Fruit fly (Drosophila melanogaster) whole organism, embryonic: ENCODE measurements around the gene TMEM216.
A peak's percentile ranks its signal among the peaks of the same experiment; 100 is the strongest.

Experiments used
- CG10959 ChIP-seq: fragments of 200-800 bp; sonication (Bioruptor generic); IDR thresholded peaks from 2 replicates; pipeline ENCODE4 v1.3.6; 2022; ENCODE audit warnings: missing biosample characterization, missing genetic modification characterization
- CG10979 ChIP-seq: fragments of 200-800 bp; sonication (Bioruptor generic); optimal IDR thresholded peaks from 2 replicates; lab custom pipeline; 2018; ENCODE audit warnings: missing biosample characterization, mild to moderate bottlenecking, missing genetic modification characterization, moderate library complexity
- CG1233 ChIP-seq: fragments of 200-800 bp; sonication (Bioruptor generic); optimal IDR thresholded peaks from 4 replicates; lab custom pipeline; 2018; ENCODE audit warnings: missing biosample characterization, mild to moderate bottlenecking, missing genetic modification characterization
- CG12942 ChIP-seq: fragments of 200-800 bp; sonication (Bioruptor generic); optimal IDR thresholded peaks from 3 replicates; lab custom pipeline; 2016; ENCODE audit warnings: missing biosample characterization, missing genetic modification characterization
- CG13123 ChIP-seq: fragments of 200-800 bp; sonication (Bioruptor generic); optimal IDR thresholded peaks from 2 replicates; lab custom pipeline; 2016; ENCODE audit warnings: missing biosample characterization, missing genetic modification characterization
- CG13424 ChIP-seq: fragments of 200-800 bp; sonication (Bioruptor generic); optimal IDR thresholded peaks from 2 replicates; lab custom pipeline; 2019; ENCODE audit warnings: missing biosample characterization, mild to moderate bottlenecking, missing genetic modification characterization, moderate library complexity
- CG15479 ChIP-seq: fragments of 200-800 bp; sonication (Bioruptor generic); optimal IDR thresholded peaks from 3 replicates; lab custom pipeline; 2019; ENCODE audit warnings: missing biosample characterization, mild to moderate bottlenecking, missing genetic modification characterization, moderate library complexity
- CG2712 ChIP-seq: fragments of 200-800 bp; optimal IDR thresholded peaks from 3 replicates; lab custom pipeline; 2019; ENCODE audit warnings: missing biosample characterization, mild to moderate bottlenecking, missing genetic modification characterization, moderate library complexity
- CG4707 ChIP-seq: fragments of 200-800 bp; sonication (Bioruptor generic); optimal IDR thresholded peaks from 2 replicates; lab custom pipeline; 2018; ENCODE audit warnings: missing biosample characterization, mild to moderate bottlenecking, missing genetic modification characterization, moderate library complexity
- CG6254 ChIP-seq: fragments of 200-800 bp; sonication (Bioruptor generic); optimal IDR thresholded peaks from 3 replicates; lab custom pipeline; 2017; ENCODE audit warnings: mild to moderate bottlenecking, missing biosample characterization, missing genetic modification reagents, missing genetic modification characterization
- CG6654 ChIP-seq: fragments of 200-800 bp; sonication (Bioruptor generic); optimal IDR thresholded peaks from 2 replicates; lab custom pipeline; 2017; ENCODE audit warnings: missing biosample characterization, mild to moderate bottlenecking, missing genetic modification characterization
- CG6791 ChIP-seq: fragments of 200-800 bp; sonication (Bioruptor generic); IDR thresholded peaks from 3 replicates; pipeline ENCODE4 v1.3.6; 2022; ENCODE audit warnings: missing biosample characterization, missing genetic modification characterization; ENCODE audit not compliant: partially characterized antibody
- CG6813 ChIP-seq: fragments of 200-800 bp; sonication (Bioruptor generic); optimal IDR thresholded peaks from 2 replicates; lab custom pipeline; 2017; ENCODE audit warnings: missing biosample characterization, missing genetic modification characterization, mild to moderate bottlenecking, moderate library complexity, missing genetic modification reagents
- CG9817 ChIP-seq: fragments of 200-800 bp; sonication (Bioruptor generic); optimal IDR thresholded peaks from 2 replicates; lab custom pipeline; 2018; ENCODE audit warnings: missing biosample characterization, mild to moderate bottlenecking, missing genetic modification characterization, moderate library complexity
- CG9932 ChIP-seq: fragments of 200-800 bp; sonication (Bioruptor generic); IDR thresholded peaks from 2 replicates; pipeline ENCODE4 v1.3.6; 2022; ENCODE audit warnings: missing biosample characterization, missing genetic modification characterization
- Deaf1 ChIP-seq: fragments of 200-800 bp; optimal IDR thresholded peaks from 3 replicates; lab custom pipeline; 2019; ENCODE audit warnings: missing biosample characterization, mild to moderate bottlenecking, missing genetic modification characterization, moderate library complexity
- Dip2 ChIP-seq: fragments of 200-800 bp; sonication (Bioruptor generic); IDR thresholded peaks from 2 replicates; pipeline ENCODE4 v1.3.6; 2022; ENCODE audit warnings: missing biosample characterization, missing genetic modification characterization
- GATAe ChIP-seq: fragments of 200-800 bp; sonication (Bioruptor generic); conservative IDR thresholded peaks from 2 replicates; pipeline ENCODE4 v1.3.6; 2022; ENCODE audit warnings: missing biosample characterization, missing genetic modification characterization
- HLH54F ChIP-seq: fragments of 200-800 bp; sonication (Bioruptor generic); optimal IDR thresholded peaks from 3 replicates; lab custom pipeline; 2016; ENCODE audit warnings: missing biosample characterization, missing genetic modification characterization
- Lim3 ChIP-seq: fragments of 200-800 bp; sonication (Bioruptor generic); IDR thresholded peaks from 2 replicates; pipeline ENCODE4 v1.3.6; 2022; ENCODE audit warnings: missing biosample characterization, missing genetic modification characterization
- MTF-1 ChIP-seq: fragments of 200-800 bp; sonication (Bioruptor generic); optimal IDR thresholded peaks from 2 replicates; lab custom pipeline; 2018; ENCODE audit warnings: missing biosample characterization, mild to moderate bottlenecking, missing genetic modification characterization, borderline replicate concordance
- Max ChIP-seq: fragments of 200-800 bp; sonication (Bioruptor generic); optimal IDR thresholded peaks from 2 replicates; lab custom pipeline; 2016; ENCODE audit warnings: missing biosample characterization, mild to moderate bottlenecking, missing genetic modification characterization
- NFAT ChIP-seq: fragments of 200-800 bp; sonication (Bioruptor generic); IDR thresholded peaks from 2 replicates; pipeline ENCODE4 v1.3.6; 2022; ENCODE audit warnings: missing biosample characterization, missing genetic modification characterization
- Oaz ChIP-seq: fragments of 200-800 bp; sonication (Bioruptor generic); IDR thresholded peaks from 2 replicates; pipeline ENCODE4 v1.3.6; 2022; ENCODE audit warnings: missing biosample characterization, missing genetic modification characterization
- Side ChIP-seq: fragments of 200-800 bp; sonication (Bioruptor generic); optimal IDR thresholded peaks from 2 replicates; lab custom pipeline; 2016; ENCODE audit warnings: missing biosample characterization, missing genetic modification characterization
- Stat92E ChIP-seq, 3 experiments: fragments of >200 bp in 2 of 3; fragments of 200-800 bp in 1 of 3; sonication (Bioruptor generic) in 1 of 3; optimal IDR thresholded peaks; 2 replicates each; lab custom pipeline; 2017 to 2019; ENCODE audit warnings: missing biosample characterization in 3 of 3, missing genetic modification characterization in 3 of 3, mild to moderate bottlenecking in 1 of 3, moderate library complexity in 1 of 3
- Trl ChIP-seq, 3 experiments: fragments of >200 bp in 2 of 3; fragments of 200-800 bp in 1 of 3; sonication (Bioruptor generic) in 1 of 3; optimal IDR thresholded peaks; 2 replicates in 1 of 3; 3 replicates in 2 of 3; lab custom pipeline; 2016 to 2017; ENCODE audit warnings: missing biosample characterization in 1 of 3, missing genetic modification characterization in 1 of 3
- ap ChIP-seq: fragments of 200-800 bp; sonication (Bioruptor generic); IDR thresholded peaks from 2 replicates; pipeline ENCODE4 v1.3.6; 2022; ENCODE audit warnings: missing biosample characterization, missing genetic modification characterization
- cas ChIP-seq: fragments of 200-800 bp; sonication (Bioruptor generic); IDR thresholded peaks from 2 replicates; pipeline ENCODE4 v1.3.6; 2022; ENCODE audit warnings: missing biosample characterization, missing genetic modification characterization
- cato ChIP-seq: fragments of 200-800 bp; sonication (Bioruptor generic); optimal IDR thresholded peaks from 2 replicates; lab custom pipeline; 2016; ENCODE audit warnings: missing biosample characterization, missing genetic modification characterization, borderline replicate concordance
- dmrt11E ChIP-seq: fragments of 200-800 bp; sonication (Bioruptor generic); optimal IDR thresholded peaks from 3 replicates; lab custom pipeline; 2018; ENCODE audit warnings: missing biosample characterization, mild to moderate bottlenecking, missing genetic modification characterization, moderate library complexity
- fd64A ChIP-seq: fragments of 200-800 bp; sonication (Bioruptor generic); optimal IDR thresholded peaks from 3 replicates; lab custom pipeline; 2018; ENCODE audit warnings: missing biosample characterization, mild to moderate bottlenecking, missing genetic modification characterization
- fd96Cb ChIP-seq: fragments of 200-800 bp; sonication (Bioruptor generic); optimal IDR thresholded peaks from 2 replicates; lab custom pipeline; 2018; ENCODE audit warnings: missing biosample characterization, mild to moderate bottlenecking, missing genetic modification characterization, moderate library complexity
- fru ChIP-seq: fragments of >200 bp; optimal IDR thresholded peaks from 2 replicates; lab custom pipeline; 2017
- gce ChIP-seq: fragments of 200-800 bp; sonication (Bioruptor generic); IDR thresholded peaks from 3 replicates; pipeline ENCODE4 v1.3.6; 2022; ENCODE audit warnings: missing biosample characterization, missing genetic modification characterization
- gcm2 ChIP-seq: fragments of 200-800 bp; sonication (Bioruptor generic); optimal IDR thresholded peaks from 2 replicates; lab custom pipeline; 2016; ENCODE audit warnings: missing biosample characterization, missing genetic modification characterization
- hbn ChIP-seq: fragments of 200-800 bp; sonication (Bioruptor generic); IDR thresholded peaks from 2 replicates; pipeline ENCODE4 v1.3.6; 2022; ENCODE audit warnings: missing biosample characterization, missing genetic modification characterization; ENCODE audit not compliant: partially characterized antibody
- hkb ChIP-seq, 2 experiments: fragments of 200-800 bp in 1 of 2; fragments of >200 bp in 1 of 2; sonication (Bioruptor generic) in 1 of 2; IDR thresholded peaks in 1 of 2; optimal IDR thresholded peaks in 1 of 2; 2 replicates each; pipeline versions ENCODE4 v1.3.6 to Lab custom; 2017 to 2022; ENCODE audit warnings: missing biosample characterization in 1 of 2, missing genetic modification characterization in 1 of 2
- jigr1 ChIP-seq: fragments of 200-800 bp; sonication (Bioruptor generic); IDR thresholded peaks from 3 replicates; pipeline ENCODE4 v1.3.6; 2022; ENCODE audit warnings: missing biosample characterization, missing genetic modification characterization
- lmd ChIP-seq: fragments of 200-800 bp; sonication (Bioruptor generic); IDR thresholded peaks from 2 replicates; pipeline ENCODE4 v1.3.6; 2022; ENCODE audit warnings: missing biosample characterization, missing genetic modification characterization
- luna ChIP-seq: fragments of 200-800 bp; sonication (Bioruptor generic); optimal IDR thresholded peaks from 2 replicates; lab custom pipeline; 2016; ENCODE audit warnings: missing biosample characterization, missing genetic modification characterization
- nerfin-1 ChIP-seq: fragments of 200-800 bp; sonication (Bioruptor generic); optimal IDR thresholded peaks from 3 replicates; lab custom pipeline; 2019; ENCODE audit warnings: missing biosample characterization, mild to moderate bottlenecking, missing genetic modification characterization, moderate library complexity
- pros ChIP-seq: fragments of 200-800 bp; sonication (Bioruptor generic); optimal IDR thresholded peaks from 3 replicates; lab custom pipeline; 2019; ENCODE audit warnings: missing biosample characterization, mild to moderate bottlenecking, missing genetic modification characterization, moderate library complexity
- pzg ChIP-seq: fragments of 200-800 bp; sonication (Bioruptor generic); optimal IDR thresholded peaks from 3 replicates; lab custom pipeline; 2018; ENCODE audit warnings: missing biosample characterization, mild to moderate bottlenecking, missing genetic modification characterization, moderate library complexity
- scrt ChIP-seq: fragments of 200-800 bp; sonication (Bioruptor generic); optimal IDR thresholded peaks from 2 replicates; lab custom pipeline; 2018; ENCODE audit warnings: missing biosample characterization, mild to moderate bottlenecking, missing genetic modification characterization, moderate library complexity
- tgo ChIP-seq: fragments of 200-800 bp; sonication (Bioruptor generic); IDR thresholded peaks from 3 replicates; pipeline ENCODE4 v1.3.6; 2022; ENCODE audit warnings: missing biosample characterization, missing genetic modification characterization
- vvl ChIP-seq: fragments of 200-800 bp; sonication (Bioruptor generic); IDR thresholded peaks from 2 replicates; pipeline ENCODE4 v1.3.6; 2022; ENCODE audit warnings: missing biosample characterization, missing genetic modification characterization

Gene TMEM216

dm6 chr3R:8670529-8671491 is 45.2 kb upstream of the TMEM216 start, which contains the start of gene p (continued):
- TF ChIP-seq vvl (GFP tag; lab: Robert Waterston, UW) (peak; percentile 51), Deaf1 (no peak), fd64A (GFP tag; lab: Kevin White, UChicago) (peak; percentile 38), CG9817 (tag; lab: Kevin White, UChicago) (no peak), gce (no peak), CG6791 (GFP tag; lab: Robert Waterston, UW) (no peak), lmd (peak; percentile 17; the same call in 1 of the 2 replicates), fd96Cb (tag; lab: Kevin White, UChicago) (no peak), luna (GFP tag; lab: Kevin White, UChicago) (no peak), fru (lab: Kevin White, UChicago) (no peak), CG2712 (peak; percentile 14), CG10979 (peak; percentile 34), Lim3 (GFP tag; lab: Robert Waterston, UW) (no peak), pzg (GFP tag; lab: Kevin White, UChicago) (peak; percentile 5), CG9932 (peak; percentile 51), scrt (GFP tag; lab: Kevin White, UChicago) (no peak), nerfin-1 (tag; lab: Kevin White, UChicago) (peak; percentile 57), HLH54F (GFP tag; lab: Kevin White, UChicago) (peak; percentile 39), tgo (GFP tag; lab: Robert Waterston, UW) (no peak), CG13424 (tag; lab: Kevin White, UChicago) (peak; percentile 31), CG6813 (peak; percentile 5), CG13123 (GFP tag; lab: Kevin White, UChicago) (no peak), ap (GFP tag; lab: Robert Waterston, UW) (no peak), hkb (optimal IDR thresholded peaks at IDR 0.05; lab: Kevin White, UChicago) (no peak), hkb (GFP tag; IDR thresholded peaks at IDR 0.05; lab: Robert Waterston, UW) (peak; percentile 55; the same call in 1 of the 2 replicates), gcm2 (no peak), Stat92E (GFP tag; optimal IDR thresholded peaks at IDR 0.05; lab: Kevin White, UChicago) (no peak), Side (GFP tag; lab: Kevin White, UChicago) (peak; percentile 28), CG6254 (GFP tag; lab: Kevin White, UChicago) (peak; percentile 26), CG12942 (peak; percentile 23), GATAe (GFP tag; lab: Robert Waterston, UW) (peak; percentile 72; the same call in 1 of the 2 replicates), dmrt11E (tag; lab: Kevin White, UChicago) (no peak), CG10959 (no peak), CG4707 (GFP tag; lab: Kevin White, UChicago) (peak; percentile 58), hbn (GFP tag; lab: Robert Waterston, UW) (no peak), cas (GFP tag; lab: Robert Waterston, UW) (0 out of 2 replicates have a peak, but pooled peaks have one; percentile 13), CG6654 (no peak), jigr1 (GFP tag; lab: Robert Waterston, UW) (no peak), CG15479 (GFP tag; lab: Kevin White, UChicago) (peak; percentile 68), CG1233 (GFP tag; lab: Kevin White, UChicago) (peak; percentile 34), MTF-1 (GFP tag; lab: Kevin White, UChicago) (no peak), Oaz (no peak), Trl (optimal IDR thresholded peaks at IDR 0.05; lab: Kevin White, UChicago) (no peak), Trl (GFP tag; optimal IDR thresholded peaks at IDR 0.05; lab: Kevin White, UChicago) (peak; percentile 27), NFAT (GFP tag; lab: Robert Waterston, UW) (no peak), Dip2 (GFP tag; lab: Robert Waterston, UW) (no peak), Max (GFP tag; lab: Kevin White, UChicago) (no peak), cato (GFP tag; lab: Kevin White, UChicago) (no peak), pros (no peak)
